Worm (Caenorhabditis elegans) whole organism, L2 larva: ENCODE results near the gene dhc-3.
"Not testable (repeated sequence)": the region's sequence is repeated elsewhere in the genome, so short reads cannot be mapped to it uniquely, and the experiment has no call there.

Experiments
- F13H6.1 ChIP-seq: sonication (generic microtip); optimal IDR thresholded peaks from 2 replicates; lab custom pipeline; 2016; ENCODE audit warnings: missing genetic modification characterization, missing compliant biosample characterization
- ama-1 ChIP-seq: fragments of 150-350 bp; optimal IDR thresholded peaks from 2 replicates; lab custom pipeline; 2018; ENCODE audit warnings: inconsistent platforms
- blmp-1 ChIP-seq: sonication (generic microtip); optimal IDR thresholded peaks from 2 replicates; lab custom pipeline; 2017; ENCODE audit warnings: missing genetic modification characterization, mild to moderate bottlenecking, missing compliant biosample characterization, antibody characterized with exemption, moderate library complexity; ENCODE audit not compliant: insufficient read depth
- ceh-82 ChIP-seq: fragments of 150-350 bp; optimal IDR thresholded peaks from 2 replicates; lab custom pipeline; 2014; ENCODE audit warnings: missing biosample characterization, missing genetic modification characterization
- egl-27 ChIP-seq: sonication (generic microtip); optimal IDR thresholded peaks from 3 replicates; lab custom pipeline; 2017; ENCODE audit warnings: missing biosample characterization, missing genetic modification reagents, missing genetic modification characterization
- elt-3 ChIP-seq: sonication (generic microtip); optimal IDR thresholded peaks from 2 replicates; lab custom pipeline; 2017; ENCODE audit warnings: missing biosample characterization, missing genetic modification characterization
- fos-1 ChIP-seq: fragments of 150-350 bp; optimal IDR thresholded peaks from 2 replicates; lab custom pipeline; 2014; ENCODE audit warnings: missing biosample characterization, missing genetic modification characterization
- lin-39 ChIP-seq: fragments of 150-350 bp; optimal IDR thresholded peaks from 2 replicates; lab custom pipeline; 2014; ENCODE audit warnings: missing biosample characterization, missing genetic modification reagents, missing genetic modification characterization
- mdl-1 ChIP-seq, 2 experiments: fragments of 150-350 bp in 1 of 2; sonication (generic microtip) in 1 of 2; optimal IDR thresholded peaks; 2 replicates each; lab custom pipeline; 2017; ENCODE audit warnings: missing biosample characterization in 2 of 2, missing genetic modification characterization in 2 of 2
- nhr-129 ChIP-seq: fragments of 150-350 bp; optimal IDR thresholded peaks from 2 replicates; lab custom pipeline; 2014; ENCODE audit warnings: missing biosample characterization, missing genetic modification characterization
- nhr-237 ChIP-seq: fragments of 150-350 bp; optimal IDR thresholded peaks from 2 replicates; lab custom pipeline; 2014; ENCODE audit warnings: missing biosample characterization, missing genetic modification characterization
- snpc-4 ChIP-seq: fragments of 150-350 bp; optimal IDR thresholded peaks from 2 replicates; lab custom pipeline; 2014; ENCODE audit warnings: missing biosample characterization, missing genetic modification characterization
- ztf-11 ChIP-seq: sonication (generic microtip); optimal IDR thresholded peaks from 2 replicates; lab custom pipeline; 2017; ENCODE audit warnings: missing biosample characterization, missing genetic modification characterization

DNA sequence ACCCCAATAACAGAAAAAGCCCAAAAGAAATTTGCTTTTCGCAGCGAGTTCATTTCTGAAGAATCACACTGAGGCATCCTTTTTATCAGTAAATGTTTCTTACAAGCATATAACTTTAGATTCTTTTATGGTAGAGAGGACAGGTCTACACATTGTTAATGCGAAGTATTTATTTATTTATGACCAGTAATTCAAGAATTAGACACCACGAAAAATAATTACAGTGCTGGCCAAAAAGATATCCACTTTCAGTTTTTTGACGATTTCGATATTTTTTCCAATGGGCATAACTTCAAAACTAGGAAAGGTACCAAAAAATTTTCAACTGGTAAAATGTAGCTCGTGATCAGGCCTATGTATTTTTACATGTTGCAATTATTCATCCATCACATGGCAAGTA is 4.0 kb upstream of the dhc-3 start, which contains the start of gene clec-225:
- not testable (repeated sequence) for TF ChIP-seq fos-1 (tag; lab: Kevin White, UChicago); nhr-129 (tag; lab: Kevin White, UChicago); mdl-1 (tag; optimal IDR thresholded peaks at IDR 0.05; lab: Kevin White, UChicago); blmp-1 (tag; lab: Kevin White, UChicago); nhr-237 (tag; lab: Kevin White, UChicago); elt-3; lin-39; F13H6.1; egl-27 (tag; lab: Kevin White, UChicago); snpc-4 (tag; lab: Kevin White, UChicago); ceh-82 (tag; lab: Kevin White, UChicago); ztf-11 (tag; lab: Kevin White, UChicago); ama-1 (lab: Kevin White, UChicago)
